Fruit fly (Drosophila melanogaster) whole organism, embryonic: Measurements from ENCODE around the gene CG11811.
A peak's percentile ranks its signal among the peaks of the same experiment; 100 is the strongest.

Source experiments
- ATbp ChIP-seq: fragments of 200-800 bp; sonication (Bioruptor generic); optimal IDR thresholded peaks from 2 replicates; lab custom pipeline; 2017; ENCODE audit warnings: missing biosample characterization, mild to moderate bottlenecking, missing genetic modification characterization, missing genetic modification reagents
- CG10654 ChIP-seq: fragments of 200-800 bp; sonication (Bioruptor generic); optimal IDR thresholded peaks from 2 replicates; lab custom pipeline; 2016; ENCODE audit warnings: missing biosample characterization, missing genetic modification characterization
- CG11398 ChIP-seq: fragments of 200-800 bp; sonication (Bioruptor generic); optimal IDR thresholded peaks from 2 replicates; lab custom pipeline; 2016; ENCODE audit warnings: missing biosample characterization, missing genetic modification characterization
- CG12942 ChIP-seq: fragments of 200-800 bp; sonication (Bioruptor generic); optimal IDR thresholded peaks from 3 replicates; lab custom pipeline; 2016; ENCODE audit warnings: missing biosample characterization, missing genetic modification characterization
- CG14965 ChIP-seq: fragments of 200-800 bp; sonication (Bioruptor generic); optimal IDR thresholded peaks from 2 replicates; lab custom pipeline; 2016; ENCODE audit warnings: missing biosample characterization, missing genetic modification characterization, borderline replicate concordance
- CG17359 ChIP-seq: fragments of 200-800 bp; sonication (Bioruptor generic); optimal IDR thresholded peaks from 3 replicates; lab custom pipeline; 2018; ENCODE audit warnings: missing biosample characterization, mild to moderate bottlenecking, missing genetic modification characterization, moderate library complexity
- CG17385 ChIP-seq: fragments of 200-800 bp; sonication (Bioruptor generic); optimal IDR thresholded peaks from 3 replicates; lab custom pipeline; 2018; ENCODE audit warnings: missing biosample characterization, mild to moderate bottlenecking, missing genetic modification characterization
- CG17568 ChIP-seq: fragments of 200-800 bp; sonication (Bioruptor generic); optimal IDR thresholded peaks from 2 replicates; lab custom pipeline; 2018; ENCODE audit warnings: missing biosample characterization, mild to moderate bottlenecking, missing genetic modification characterization, moderate library complexity
- CG17802 ChIP-seq: fragments of 200-800 bp; sonication (Bioruptor generic); optimal IDR thresholded peaks from 2 replicates; lab custom pipeline; 2018; ENCODE audit warnings: missing biosample characterization, mild to moderate bottlenecking, missing genetic modification characterization, moderate library complexity
- CG18619 ChIP-seq: fragments of 200-800 bp; sonication (Bioruptor generic); optimal IDR thresholded peaks from 3 replicates; lab custom pipeline; 2017; ENCODE audit warnings: missing biosample characterization, mild to moderate bottlenecking, missing genetic modification characterization
- CG2120 ChIP-seq: fragments of 200-800 bp; sonication (Bioruptor generic); optimal IDR thresholded peaks from 3 replicates; lab custom pipeline; 2016; ENCODE audit warnings: missing biosample characterization, missing genetic modification characterization
- CG31388 ChIP-seq: fragments of 200-800 bp; sonication (Bioruptor generic); optimal IDR thresholded peaks from 2 replicates; lab custom pipeline; 2016; ENCODE audit warnings: missing biosample characterization, missing genetic modification characterization
- CG33557 ChIP-seq: fragments of 200-800 bp; sonication (Bioruptor generic); optimal IDR thresholded peaks from 2 replicates; lab custom pipeline; 2019; ENCODE audit warnings: missing biosample characterization, mild to moderate bottlenecking, missing genetic modification characterization, moderate library complexity
- CG3407 ChIP-seq: fragments of 200-800 bp; sonication (Bioruptor generic); optimal IDR thresholded peaks from 2 replicates; lab custom pipeline; 2018; ENCODE audit warnings: missing biosample characterization, mild to moderate bottlenecking, missing genetic modification characterization
- CG4328 ChIP-seq: fragments of 200-800 bp; sonication (Bioruptor generic); optimal IDR thresholded peaks from 3 replicates; lab custom pipeline; 2017; ENCODE audit warnings: missing biosample characterization, missing genetic modification reagents, missing genetic modification characterization
- CG4707 ChIP-seq: fragments of 200-800 bp; sonication (Bioruptor generic); optimal IDR thresholded peaks from 2 replicates; lab custom pipeline; 2018; ENCODE audit warnings: missing biosample characterization, mild to moderate bottlenecking, missing genetic modification characterization, moderate library complexity
- CG6689 ChIP-seq: fragments of 200-800 bp; sonication (Bioruptor generic); IDR thresholded peaks from 2 replicates; pipeline ENCODE4 v1.3.6; 2022; ENCODE audit warnings: missing biosample characterization, missing genetic modification characterization
- CG7786 ChIP-seq: fragments of 200-800 bp; sonication (Bioruptor generic); optimal IDR thresholded peaks from 2 replicates; lab custom pipeline; 2016; ENCODE audit warnings: missing biosample characterization, missing genetic modification characterization
- CG9437 ChIP-seq: fragments of 200-800 bp; sonication (Bioruptor generic); optimal IDR thresholded peaks from 2 replicates; lab custom pipeline; 2018; ENCODE audit warnings: missing biosample characterization, mild to moderate bottlenecking, missing genetic modification characterization
- CkIIα-i1 ChIP-seq: fragments of 200-800 bp; sonication (Bioruptor generic); IDR thresholded peaks from 2 replicates; pipeline ENCODE4 v1.3.6; 2022; ENCODE audit warnings: missing biosample characterization, missing genetic modification characterization
- Dek ChIP-seq: fragments of 200-800 bp; sonication (Bioruptor generic); optimal IDR thresholded peaks from 3 replicates; lab custom pipeline; 2019; ENCODE audit warnings: missing biosample characterization, mild to moderate bottlenecking, missing genetic modification characterization, moderate library complexity
- Dll ChIP-seq: fragments of 200-800 bp; sonication (Bioruptor generic); IDR thresholded peaks from 4 replicates; pipeline ENCODE4 v1.3.6; 2022; ENCODE audit warnings: missing biosample characterization, missing genetic modification characterization; ENCODE audit not compliant: partially characterized antibody
- Elba2 ChIP-seq: fragments of 200-800 bp; sonication (Bioruptor generic); optimal IDR thresholded peaks from 3 replicates; lab custom pipeline; 2016; ENCODE audit warnings: missing biosample characterization, missing genetic modification characterization
- Ets97D ChIP-seq: fragments of 200-800 bp; sonication (Bioruptor generic); optimal IDR thresholded peaks from 3 replicates; lab custom pipeline; 2016; ENCODE audit warnings: missing biosample characterization, missing genetic modification characterization
- Fer1 ChIP-seq: fragments of 200-800 bp; sonication (Bioruptor generic); optimal IDR thresholded peaks from 2 replicates; lab custom pipeline; 2017; ENCODE audit warnings: missing biosample characterization, mild to moderate bottlenecking, missing genetic modification characterization
- HLH3B ChIP-seq: fragments of 200-800 bp; sonication (Bioruptor generic); IDR thresholded peaks from 2 replicates; pipeline ENCODE4 v1.3.6; 2022; ENCODE audit warnings: missing biosample characterization, missing genetic modification characterization
- Med ChIP-seq: fragments of 200-800 bp; sonication (Bioruptor generic); peaks from one replicate; lab custom pipeline; 2016; ENCODE audit warnings: missing biosample characterization, missing genetic modification characterization, mild to moderate bottlenecking, inconsistent platforms, moderate library complexity
- Oaz ChIP-seq: fragments of 200-800 bp; sonication (Bioruptor generic); IDR thresholded peaks from 2 replicates; pipeline ENCODE4 v1.3.6; 2022; ENCODE audit warnings: missing biosample characterization, missing genetic modification characterization
- PHDP ChIP-seq: fragments of 200-800 bp; sonication (Bioruptor generic); optimal IDR thresholded peaks from 3 replicates; lab custom pipeline; 2018; ENCODE audit warnings: missing biosample characterization, mild to moderate bottlenecking, missing genetic modification characterization, moderate library complexity
- Sry-β ChIP-seq: fragments of 200-800 bp; sonication (Bioruptor generic); optimal IDR thresholded peaks from 2 replicates; lab custom pipeline; 2018; ENCODE audit warnings: missing biosample characterization, mild to moderate bottlenecking, missing genetic modification characterization, moderate library complexity
- Tbp ChIP-seq: fragments of >200 bp; optimal IDR thresholded peaks from 2 replicates; lab custom pipeline; 2018; ENCODE audit warnings: missing biosample characterization, missing genetic modification characterization
- bsh ChIP-seq, 2 experiments: fragments of 200-800 bp; sonication (Bioruptor generic); optimal IDR thresholded peaks; 2 replicates each; lab custom pipeline; 2017 to 2018; ENCODE audit warnings: mild to moderate bottlenecking in 2 of 2, missing biosample characterization in 2 of 2, missing genetic modification characterization in 2 of 2, moderate library complexity in 1 of 2
- cg ChIP-seq: fragments of 200-800 bp; sonication (Bioruptor generic); optimal IDR thresholded peaks from 3 replicates; lab custom pipeline; 2019; ENCODE audit warnings: missing biosample characterization, mild to moderate bottlenecking, missing genetic modification characterization, moderate library complexity
- exex ChIP-seq: fragments of 200-800 bp; sonication (Bioruptor generic); optimal IDR thresholded peaks from 4 replicates; lab custom pipeline; 2018; ENCODE audit warnings: missing biosample characterization, mild to moderate bottlenecking, missing genetic modification characterization, moderate library complexity
- gcm2 ChIP-seq: fragments of 200-800 bp; sonication (Bioruptor generic); optimal IDR thresholded peaks from 2 replicates; lab custom pipeline; 2016; ENCODE audit warnings: missing biosample characterization, missing genetic modification characterization
- grau ChIP-seq: fragments of 200-800 bp; optimal IDR thresholded peaks from 3 replicates; lab custom pipeline; 2019; ENCODE audit warnings: missing biosample characterization, mild to moderate bottlenecking, missing genetic modification characterization, moderate library complexity
- h ChIP-seq: fragments of >200 bp; optimal IDR thresholded peaks from 2 replicates; lab custom pipeline; 2017
- ken ChIP-seq: fragments of 200-800 bp; sonication (Bioruptor generic); IDR thresholded peaks from 3 replicates; pipeline ENCODE4 v1.3.6; 2022; ENCODE audit warnings: missing biosample characterization, missing genetic modification characterization
- nau ChIP-seq: fragments of 200-800 bp; sonication (Bioruptor generic); optimal IDR thresholded peaks from 3 replicates; lab custom pipeline; 2017; ENCODE audit warnings: missing biosample characterization, mild to moderate bottlenecking, missing genetic modification characterization, missing genetic modification reagents
- pfk ChIP-seq: fragments of 200-800 bp; sonication (Bioruptor generic); optimal IDR thresholded peaks from 2 replicates; lab custom pipeline; 2018; ENCODE audit warnings: missing biosample characterization, mild to moderate bottlenecking, missing genetic modification characterization, moderate library complexity
- prd ChIP-seq, 3 experiments: fragments of >200 bp in 2 of 3; fragments of 200-800 bp in 1 of 3; sonication (Bioruptor generic) in 1 of 3; optimal IDR thresholded peaks in 2 of 3; IDR thresholded peaks in 1 of 3; 2 replicates in 2 of 3; 3 replicates in 1 of 3; pipeline versions ENCODE4 v1.3.6 to Lab custom; 2017 to 2022; ENCODE audit warnings: missing biosample characterization in 1 of 3, missing genetic modification characterization in 1 of 3
- psq ChIP-seq: fragments of 200-800 bp; sonication (Bioruptor generic); optimal IDR thresholded peaks from 2 replicates; lab custom pipeline; 2017; ENCODE audit warnings: missing biosample characterization, missing genetic modification characterization
- pzg ChIP-seq: fragments of 200-800 bp; sonication (Bioruptor generic); optimal IDR thresholded peaks from 3 replicates; lab custom pipeline; 2018; ENCODE audit warnings: missing biosample characterization, mild to moderate bottlenecking, missing genetic modification characterization, moderate library complexity
- sima ChIP-seq: fragments of 200-800 bp; sonication (Bioruptor generic); optimal IDR thresholded peaks from 2 replicates; lab custom pipeline; 2016; ENCODE audit warnings: missing biosample characterization, missing genetic modification characterization
- sisA ChIP-seq: fragments of 200-800 bp; sonication (Bioruptor generic); IDR thresholded peaks from 2 replicates; pipeline ENCODE4 v1.3.6; 2022; ENCODE audit warnings: missing biosample characterization, missing genetic modification characterization
- tll ChIP-seq, 2 experiments: fragments of 200-800 bp in 1 of 2; fragments of >200 bp in 1 of 2; sonication (Bioruptor generic) in 1 of 2; optimal IDR thresholded peaks; 2 replicates each; lab custom pipeline; 2017 to 2019; ENCODE audit warnings: missing biosample characterization in 2 of 2, missing genetic modification characterization in 2 of 2, mild to moderate bottlenecking in 1 of 2, moderate library complexity in 1 of 2
- tup ChIP-seq: fragments of 200-800 bp; sonication (Bioruptor generic); optimal IDR thresholded peaks from 2 replicates; lab custom pipeline; 2016; ENCODE audit warnings: missing biosample characterization, mild to moderate bottlenecking, missing genetic modification characterization, moderate library complexity
- unpg ChIP-seq: fragments of 200-800 bp; sonication (Bioruptor generic); optimal IDR thresholded peaks from 3 replicates; lab custom pipeline; 2018; ENCODE audit warnings: missing biosample characterization, mild to moderate bottlenecking, missing genetic modification characterization, moderate library complexity
- vvl ChIP-seq: fragments of 200-800 bp; sonication (Bioruptor generic); IDR thresholded peaks from 2 replicates; pipeline ENCODE4 v1.3.6; 2022; ENCODE audit warnings: missing biosample characterization, missing genetic modification characterization
- wek ChIP-seq: fragments of 200-800 bp; sonication (Bioruptor generic); optimal IDR thresholded peaks from 3 replicates; lab custom pipeline; 2018; ENCODE audit warnings: missing biosample characterization, mild to moderate bottlenecking, missing genetic modification characterization, moderate library complexity

CG11811 gene

dm6 chr3L:10734561-10734960 is 43.7 kb downstream of the CG11811 start (continued):
- no peak for TF ChIP-seq CG9437
- TF ChIP-seq grau (tag; lab: Kevin White, UChicago) = no peak
- TF ChIP-seq PHDP (tag; lab: Kevin White, UChicago) = no peak
- TF ChIP-seq CG31388 (GFP tag; lab: Kevin White, UChicago) = no peak
- TF ChIP-seq nau (GFP tag; lab: Kevin White, UChicago) = no peak
- no peak for TF ChIP-seq tll (GFP tag; optimal IDR thresholded peaks at IDR 0.05; lab: Kevin White, UChicago)
- TF ChIP-seq Fer1 (GFP tag; lab: Kevin White, UChicago) = no peak
- TF ChIP-seq CG4328 (GFP tag; lab: Kevin White, UChicago) = no peak
- no peak for TF ChIP-seq pzg (GFP tag; lab: Kevin White, UChicago)
- no peak for TF ChIP-seq CG3407 (GFP tag; lab: Kevin White, UChicago)
- TF ChIP-seq CG10654 (GFP tag; lab: Kevin White, UChicago) = no peak
- TF ChIP-seq exex (tag; lab: Kevin White, UChicago) = no peak
- no peak for TF ChIP-seq tup (GFP tag; lab: Kevin White, UChicago)
- no peak for TF ChIP-seq gcm2 (GFP tag; lab: Kevin White, UChicago)
- TF ChIP-seq Ets97D (GFP tag; lab: Kevin White, UChicago) = peak; percentile 88
- TF ChIP-seq CG17802 (tag; lab: Kevin White, UChicago) = no peak
- TF ChIP-seq sisA (GFP tag; lab: Robert Waterston, UW) = no peak
- no peak for TF ChIP-seq sima (GFP tag; lab: Kevin White, UChicago)
- no peak for TF ChIP-seq Sry-β (GFP tag; lab: Kevin White, UChicago)
- peak; percentile 35 for TF ChIP-seq CG33557
- TF ChIP-seq unpg (GFP tag; lab: Kevin White, UChicago) = peak; percentile 5
- TF ChIP-seq vvl = peak; percentile 16; the same call in 1 of the 2 replicates
- TF ChIP-seq CG17385 (GFP tag; lab: Kevin White, UChicago) = peak; percentile 73
- peak; percentile 41; the same call in 1 of the 3 replicates for TF ChIP-seq ken (GFP tag; lab: Robert Waterston, UW)
- TF ChIP-seq bsh (GFP tag; optimal IDR thresholded peaks at IDR 0.05; lab: Kevin White, UChicago) = peak in 1 of 2 experiments; percentile 20
- no peak for TF ChIP-seq prd (optimal IDR thresholded peaks at IDR 0.05; lab: Kevin White, UChicago)
- no peak for TF ChIP-seq prd (GFP tag; IDR thresholded peaks at IDR 0.05; lab: Robert Waterston, UW)
- no peak for TF ChIP-seq CG14965 (GFP tag; lab: Kevin White, UChicago)
- peak; percentile 6 for TF ChIP-seq CG17568 (GFP tag; lab: Kevin White, UChicago)
- no peak for TF ChIP-seq CG18619 (GFP tag; lab: Kevin White, UChicago)
- TF ChIP-seq Dek = no peak
- TF ChIP-seq CkIIα-i1 (GFP tag; lab: Robert Waterston, UW) = no peak
- TF ChIP-seq Dll (GFP tag; lab: Robert Waterston, UW) = no peak
- TF ChIP-seq CG11398 (GFP tag; lab: Kevin White, UChicago) = peak; percentile 10
- no peak for TF ChIP-seq CG7786 (GFP tag; lab: Kevin White, UChicago)
- no peak for TF ChIP-seq psq (GFP tag; lab: Kevin White, UChicago)
- peak; percentile 18; the same call in 1 of the 2 replicates for TF ChIP-seq Oaz (GFP tag; lab: Robert Waterston, UW)
- TF ChIP-seq CG6689 = no peak
- no peak for TF ChIP-seq CG4707 (GFP tag; lab: Kevin White, UChicago)
- TF ChIP-seq pfk (GFP tag; lab: Kevin White, UChicago) = peak; percentile 27
- peak; percentile 68 for TF ChIP-seq Med (GFP tag; lab: Kevin White, UChicago)
- TF ChIP-seq CG17359 (tag; lab: Kevin White, UChicago) = peak; percentile 23
- 0 out of 2 replicates have a peak, but pooled peaks have one; percentile 16 for TF ChIP-seq HLH3B
- TF ChIP-seq wek = peak; percentile 71
- no peak for TF ChIP-seq Tbp
- no peak for TF ChIP-seq h (lab: Kevin White, UChicago)
- peak; percentile 31 for TF ChIP-seq cg (GFP tag; lab: Kevin White, UChicago)
- no peak for TF ChIP-seq CG12942 (GFP tag; lab: Kevin White, UChicago)
- TF ChIP-seq ATbp (GFP tag; lab: Kevin White, UChicago) = peak; percentile 43
- no peak for TF ChIP-seq CG2120 (GFP tag; lab: Kevin White, UChicago)
- TF ChIP-seq Elba2 (GFP tag; lab: Kevin White, UChicago) = no peak
